Fruit fly (Drosophila melanogaster) Kc167 (cell line): ENCODE measurements around the gene apn.

Experiments
- Myc ChIP-seq: fragments of >200 bp; optimal IDR thresholded peaks from 2 replicates; lab custom pipeline; 2017; ENCODE audit warnings: missing external identifiers
- Sin3A ChIP-seq: fragments of >200 bp; optimal IDR thresholded peaks from 2 replicates; lab custom pipeline; 2018; ENCODE audit warnings: missing external identifiers
- h ChIP-seq: fragments of >200 bp; optimal IDR thresholded peaks from 3 replicates; lab custom pipeline; 2018; ENCODE audit warnings: missing external identifiers
- insv ChIP-seq: fragments of >200 bp; optimal IDR thresholded peaks from 3 replicates; lab custom pipeline; 2018; ENCODE audit warnings: missing external identifiers
- psq ChIP-seq: fragments of >200 bp; optimal IDR thresholded peaks from 2 replicates; lab custom pipeline; 2017; ENCODE audit warnings: missing external identifiers

DNA sequence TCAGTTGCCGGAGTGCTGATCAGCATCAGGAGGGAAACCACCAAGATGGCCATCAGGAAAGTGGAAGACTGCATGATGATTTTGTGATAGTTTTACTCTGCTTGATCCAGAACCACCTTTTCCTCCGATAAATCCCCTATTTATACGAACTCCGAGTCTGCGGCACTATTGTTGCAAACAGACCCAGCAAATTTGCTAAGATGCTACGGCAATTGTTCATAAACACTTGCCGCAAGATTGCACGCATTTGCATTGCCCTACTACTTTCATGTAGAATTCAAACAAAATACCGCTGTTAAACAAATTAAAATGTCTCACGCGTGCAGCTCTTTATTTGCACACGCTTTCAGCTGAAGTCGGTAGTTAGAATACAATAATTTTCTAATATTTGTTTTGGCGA lies 30.6 kb upstream of the apn start, which contains the start of gene CG45080:
- TF ChIP-seq psq (lab: Kevin White, UChicago) (no peak), Myc (lab: Kevin White, UChicago) (no peak), Sin3A (lab: Kevin White, UChicago) (no peak), insv (lab: Kevin White, UChicago) (no peak), h (no peak)
